Fruit fly (Drosophila melanogaster) whole organism, prepupa: Measurements from ENCODE around the gene Coq7.

ENCODE experiments used
- Blimp-1 ChIP-seq: fragments of 200-800 bp; sonication (Bioruptor generic); optimal IDR thresholded peaks from 3 replicates; lab custom pipeline; 2017; ENCODE audit warnings: missing biosample characterization, missing genetic modification characterization, mild to moderate bottlenecking, moderate library complexity, missing genetic modification reagents
- CG10669 ChIP-seq: fragments of 200-800 bp; sonication (Bioruptor generic); optimal IDR thresholded peaks from 3 replicates; lab custom pipeline; 2018; ENCODE audit warnings: missing biosample characterization, mild to moderate bottlenecking, missing genetic modification characterization, moderate library complexity
- CG11762 ChIP-seq: fragments of 200-800 bp; sonication (Bioruptor generic); optimal IDR thresholded peaks from 3 replicates; lab custom pipeline; 2016; ENCODE audit warnings: missing biosample characterization, missing genetic modification characterization; ENCODE audit not compliant: insufficient read depth
- CG15336 ChIP-seq: fragments of 200-800 bp; sonication (Bioruptor generic); IDR thresholded peaks from 2 replicates; pipeline ENCODE4 v1.3.6; 2022; ENCODE audit warnings: missing biosample characterization, missing genetic modification characterization
- CG1621 ChIP-seq: fragments of 200-800 bp; sonication (Bioruptor generic); optimal IDR thresholded peaks from 3 replicates; lab custom pipeline; 2018; ENCODE audit warnings: missing biosample characterization, mild to moderate bottlenecking, missing genetic modification characterization
- CG16779 ChIP-seq: fragments of 200-800 bp; sonication (Bioruptor generic); optimal IDR thresholded peaks from 3 replicates; lab custom pipeline; 2017; ENCODE audit warnings: missing biosample characterization, mild to moderate bottlenecking, missing genetic modification characterization
- CG3032 ChIP-seq: fragments of 200-800 bp; optimal IDR thresholded peaks from 2 replicates; lab custom pipeline; 2019; ENCODE audit warnings: missing biosample characterization, mild to moderate bottlenecking, missing genetic modification characterization, moderate library complexity
- CG31627 ChIP-seq: fragments of 200-800 bp; sonication (Bioruptor generic); optimal IDR thresholded peaks from 3 replicates; lab custom pipeline; 2016; ENCODE audit warnings: missing biosample characterization, missing genetic modification characterization
- CG32006 ChIP-seq: fragments of 200-800 bp; sonication (Bioruptor generic); optimal IDR thresholded peaks from 3 replicates; lab custom pipeline; 2017; ENCODE audit warnings: missing biosample characterization, mild to moderate bottlenecking, missing genetic modification characterization
- CG34406 ChIP-seq: fragments of 200-800 bp; sonication (Bioruptor generic); optimal IDR thresholded peaks from 3 replicates; lab custom pipeline; 2016; ENCODE audit warnings: missing biosample characterization, missing genetic modification characterization
- CG3919 ChIP-seq: fragments of 200-800 bp; sonication (Bioruptor generic); optimal IDR thresholded peaks from 3 replicates; lab custom pipeline; 2016; ENCODE audit warnings: missing biosample characterization, missing genetic modification characterization
- CG6163 ChIP-seq: fragments of 200-800 bp; sonication (Bioruptor generic); IDR thresholded peaks from 3 replicates; pipeline ENCODE4 v1.3.6; 2022; ENCODE audit warnings: missing biosample characterization, missing genetic modification characterization
- CG6792 ChIP-seq: fragments of 200-800 bp; sonication (Bioruptor generic); optimal IDR thresholded peaks from 3 replicates; lab custom pipeline; 2016; ENCODE audit warnings: missing biosample characterization, missing genetic modification characterization
- CG6854 ChIP-seq: fragments of 200-800 bp; sonication (Bioruptor generic); optimal IDR thresholded peaks from 2 replicates; lab custom pipeline; 2017; ENCODE audit warnings: missing biosample characterization, mild to moderate bottlenecking, missing genetic modification characterization
- CG8119 ChIP-seq: fragments of 200-800 bp; sonication (Bioruptor generic); IDR thresholded peaks from 3 replicates; pipeline ENCODE4 v1.3.6; 2022; ENCODE audit warnings: missing biosample characterization, missing genetic modification characterization
- CG8319 ChIP-seq: fragments of 200-800 bp; sonication (Bioruptor generic); optimal IDR thresholded peaks from 3 replicates; lab custom pipeline; 2016; ENCODE audit warnings: missing biosample characterization, missing genetic modification characterization
- CG8632 ChIP-seq: fragments of 200-800 bp; sonication (Bioruptor generic); optimal IDR thresholded peaks from 3 replicates; lab custom pipeline; 2016; ENCODE audit warnings: missing biosample characterization, missing genetic modification characterization
- CG9139 ChIP-seq: fragments of 200-800 bp; sonication (Bioruptor generic); optimal IDR thresholded peaks from 3 replicates; lab custom pipeline; 2017; ENCODE audit warnings: missing biosample characterization, mild to moderate bottlenecking, missing genetic modification characterization
- Eip75B ChIP-seq: fragments of 200-800 bp; sonication (Bioruptor generic); optimal IDR thresholded peaks from 3 replicates; lab custom pipeline; 2016; ENCODE audit warnings: missing biosample characterization, missing genetic modification characterization
- Eip78C ChIP-seq: fragments of 200-800 bp; sonication (Bioruptor generic); peaks from one replicate; lab custom pipeline; 2016; ENCODE audit warnings: missing biosample characterization, missing genetic modification characterization
- Ets96B ChIP-seq: fragments of 200-800 bp; optimal IDR thresholded peaks from 2 replicates; lab custom pipeline; 2019; ENCODE audit warnings: missing biosample characterization, mild to moderate bottlenecking, missing genetic modification characterization, moderate library complexity
- Gug ChIP-seq: fragments of 200-800 bp; sonication (Bioruptor generic); IDR thresholded peaks from 2 replicates; pipeline ENCODE4 v1.3.6; 2022; ENCODE audit warnings: missing biosample characterization, missing genetic modification characterization
- Hr38 ChIP-seq: sonication (Bioruptor generic); optimal IDR thresholded peaks from 2 replicates; lab custom pipeline; 2016; ENCODE audit warnings: missing biosample characterization, missing genetic modification characterization
- Hr39 ChIP-seq: fragments of 200-800 bp; sonication (Bioruptor generic); optimal IDR thresholded peaks from 2 replicates; lab custom pipeline; 2016; ENCODE audit warnings: missing biosample characterization, missing genetic modification characterization
- Hr4 ChIP-seq: fragments of 200-800 bp; sonication (Bioruptor generic); optimal IDR thresholded peaks from 3 replicates; lab custom pipeline; 2016; ENCODE audit warnings: missing biosample characterization, missing genetic modification characterization
- Met ChIP-seq: fragments of 200-800 bp; sonication (Bioruptor generic); optimal IDR thresholded peaks from 3 replicates; lab custom pipeline; 2016; ENCODE audit warnings: missing biosample characterization, missing genetic modification characterization
- Smox ChIP-seq: fragments of 200-800 bp; sonication (Bioruptor generic); optimal IDR thresholded peaks from 3 replicates; lab custom pipeline; 2016; ENCODE audit warnings: missing biosample characterization, missing genetic modification characterization
- Sox102F ChIP-seq: fragments of 200-800 bp; sonication (Bioruptor generic); optimal IDR thresholded peaks from 2 replicates; lab custom pipeline; 2016; ENCODE audit warnings: missing biosample characterization, mild to moderate bottlenecking, missing genetic modification characterization
- Sox14 ChIP-seq: fragments of 200-800 bp; sonication (Bioruptor generic); optimal IDR thresholded peaks from 3 replicates; lab custom pipeline; 2016; ENCODE audit warnings: missing biosample characterization, missing genetic modification characterization
- achi ChIP-seq: fragments of 200-800 bp; sonication (Bioruptor generic); optimal IDR thresholded peaks from 3 replicates; lab custom pipeline; 2016; ENCODE audit warnings: missing biosample characterization, missing genetic modification characterization
- acj6 ChIP-seq: fragments of 200-800 bp; sonication (Bioruptor generic); optimal IDR thresholded peaks from 3 replicates; lab custom pipeline; 2016; ENCODE audit warnings: missing biosample characterization, missing genetic modification characterization
- cyc ChIP-seq: fragments of 200-800 bp; sonication (Bioruptor generic); optimal IDR thresholded peaks from 3 replicates; lab custom pipeline; 2016; ENCODE audit warnings: missing biosample characterization, missing genetic modification characterization
- dac ChIP-seq: fragments of 200-800 bp; sonication (Bioruptor generic); optimal IDR thresholded peaks from 2 replicates; lab custom pipeline; 2017; ENCODE audit warnings: missing biosample characterization, mild to moderate bottlenecking, missing genetic modification characterization
- eg ChIP-seq: fragments of 200-800 bp; sonication (Bioruptor generic); IDR thresholded peaks from 3 replicates; pipeline ENCODE4 v1.3.6; 2022; ENCODE audit warnings: missing biosample characterization, missing genetic modification characterization
- esn ChIP-seq: fragments of 200-800 bp; sonication (Bioruptor generic); optimal IDR thresholded peaks from 2 replicates; lab custom pipeline; 2016; ENCODE audit warnings: missing biosample characterization, mild to moderate bottlenecking, missing genetic modification characterization, moderate library complexity
- fd59A ChIP-seq: fragments of 200-800 bp; sonication (Bioruptor generic); optimal IDR thresholded peaks from 2 replicates; lab custom pipeline; 2017; ENCODE audit warnings: missing biosample characterization, mild to moderate bottlenecking, missing genetic modification characterization, missing genetic modification reagents
- fd85E ChIP-seq: fragments of 200-800 bp; sonication (Bioruptor generic); optimal IDR thresholded peaks from 3 replicates; lab custom pipeline; 2016; ENCODE audit warnings: missing biosample characterization, missing genetic modification characterization
- fkh ChIP-seq: fragments of 200-800 bp; sonication (Bioruptor generic); optimal IDR thresholded peaks from 3 replicates; lab custom pipeline; 2017; ENCODE audit warnings: missing biosample characterization, mild to moderate bottlenecking, missing genetic modification characterization, moderate library complexity
- net ChIP-seq: fragments of 200-800 bp; sonication (Bioruptor generic); optimal IDR thresholded peaks from 3 replicates; lab custom pipeline; 2016; ENCODE audit warnings: missing biosample characterization, missing genetic modification characterization
- pdm3 ChIP-seq: fragments of 200-800 bp; sonication (Bioruptor generic); optimal IDR thresholded peaks from 3 replicates; lab custom pipeline; 2016; ENCODE audit warnings: missing biosample characterization, missing genetic modification characterization
- ss ChIP-seq, 2 experiments: fragments of 200-800 bp; sonication (Bioruptor generic); optimal IDR thresholded peaks; 2 replicates in 1 of 2; 3 replicates in 1 of 2; lab custom pipeline; 2017 to 2018; ENCODE audit warnings: mild to moderate bottlenecking in 2 of 2, missing biosample characterization in 2 of 2, missing genetic modification characterization in 2 of 2, moderate library complexity in 1 of 2
- svp ChIP-seq: fragments of 200-800 bp; sonication (Bioruptor generic); peaks from one replicate; lab custom pipeline; 2016; ENCODE audit warnings: missing biosample characterization, missing genetic modification characterization
- topi ChIP-seq: fragments of 200-800 bp; sonication (Bioruptor generic); optimal IDR thresholded peaks from 3 replicates; lab custom pipeline; 2016; ENCODE audit warnings: missing biosample characterization, missing genetic modification characterization
- vri ChIP-seq: fragments of 200-800 bp; sonication (Bioruptor generic); optimal IDR thresholded peaks from 3 replicates; lab custom pipeline; 2016; ENCODE audit warnings: missing biosample characterization, mild to moderate bottlenecking, missing genetic modification characterization

Gene Coq7

dm6 chrX:6733291-6734042 lies 37.6 kb upstream of the Coq7 start:
- TF ChIP-seq eg (GFP tag; lab: Robert Waterston, UW): 0 out of 3 replicates have a peak, but pooled peaks have one; percentile 24
- TF ChIP-seq vri (GFP tag; lab: Kevin White, UChicago): peak; percentile 1
- peak; percentile 25 for TF ChIP-seq svp (GFP tag; lab: Kevin White, UChicago)
- TF ChIP-seq CG6854 (GFP tag; lab: Kevin White, UChicago): no peak
- TF ChIP-seq dac (GFP tag; lab: Kevin White, UChicago): no peak
- peak; percentile 61 for TF ChIP-seq fkh (GFP tag; lab: Kevin White, UChicago)
- peak; percentile 16 for TF ChIP-seq Eip78C

- peak in 1 of 2 experiments; percentile 16 for TF ChIP-seq ss (GFP tag; optimal IDR thresholded peaks at IDR 0.05; lab: Kevin White, UChicago)
- peak; percentile 87 for TF ChIP-seq svp (GFP tag; lab: Kevin White, UChicago)
- no peak for TF ChIP-seq CG15336 (GFP tag; lab: Robert Waterston, UW)
These were observed 30.9 kb upstream of the Coq7 start, which contains the start of gene CG3168 for dm6 chrX:6739936-6740668. CG3168 (minus strand) TSS chrX:6739986.

dm6 chrX:6741184-6741586 lies 29.8 kb upstream of the Coq7 start:
- TF ChIP-seq CG16779 (tag; lab: Kevin White, UChicago) (no peak), net (peak; percentile 7), Met (GFP tag; lab: Kevin White, UChicago) (peak; percentile 19), CG3032 (tag; lab: Kevin White, UChicago) (peak; percentile 40), svp (GFP tag; lab: Kevin White, UChicago) (peak; percentile 76), topi (GFP tag; lab: Kevin White, UChicago) (peak; percentile 38), esn (peak; percentile 41), CG8119 (GFP tag; lab: Robert Waterston, UW) (peak; percentile 46; the same call in 2 of the 3 replicates), CG8319 (no peak), Eip78C (peak; percentile 77), fd85E (no peak), CG9139 (GFP tag; lab: Kevin White, UChicago) (no peak), CG31627 (GFP tag; lab: Kevin White, UChicago) (peak; percentile 33), CG8632 (GFP tag; lab: Kevin White, UChicago) (peak; percentile 23), Hr38 (no peak), Hr39 (GFP tag; lab: Kevin White, UChicago) (peak; percentile 45), cyc (peak; percentile 26), Smox (GFP tag; lab: Kevin White, UChicago) (peak; percentile 40), pdm3 (GFP tag; lab: Kevin White, UChicago) (peak; percentile 38), fd59A (GFP tag; lab: Kevin White, UChicago) (no peak), achi (GFP tag; lab: Kevin White, UChicago) (peak; percentile 40), CG3919 (peak; percentile 25), CG1621 (tag; lab: Kevin White, UChicago) (no peak), Eip75B (GFP tag; lab: Kevin White, UChicago) (peak; percentile 55), CG34406 (peak; percentile 6), CG6163 (GFP tag; lab: Robert Waterston, UW) (peak; percentile 60; the same call in 2 of the 3 replicates), Gug (GFP tag; lab: Robert Waterston, UW) (peak; percentile 39; the same call in 1 of the 2 replicates), CG6792 (GFP tag; lab: Kevin White, UChicago) (peak; percentile 27), ss (GFP tag; optimal IDR thresholded peaks at IDR 0.05; lab: Kevin White, UChicago) (no peak), CG10669 (peak; percentile 10), Ets96B (peak; percentile 23), Blimp-1 (GFP tag; lab: Kevin White, UChicago) (no peak), acj6 (GFP tag; lab: Kevin White, UChicago) (peak; percentile 27), vri (GFP tag; lab: Kevin White, UChicago) (peak; percentile 12), Hr4 (GFP tag; lab: Kevin White, UChicago) (peak; percentile 49), Sox14 (GFP tag; lab: Kevin White, UChicago) (peak; percentile 43), CG11762 (GFP tag; lab: Kevin White, UChicago) (peak; percentile 8), CG32006 (peak; percentile 13), Sox102F (GFP tag; lab: Kevin White, UChicago) (peak; percentile 18), eg (GFP tag; lab: Robert Waterston, UW) (peak; percentile 71)
